Worm (Caenorhabditis elegans): ENCODE measurements around the gene C46A5.1.

The C46A5.1 gene

ce11 chrIV:7815683-7816183 is 52.0 kb downstream of the C46A5.1 start, which contains the start of gene cdgs-1 (continued):
- TF ChIP-seq nhr-76 (tag; optimal IDR thresholded peaks at IDR 0.05), result no peak
- no peak for TF ChIP-seq pqm-1 (tag; optimal IDR thresholded peaks at IDR 0.05)
- TF ChIP-seq fkh-8 (tag; optimal IDR thresholded peaks at IDR 0.05), result peak; percentile 2
- TF ChIP-seq hpl-2 (GFP tag; optimal IDR thresholded peaks at IDR 0.05), result no peak
- peak; percentile 78 for TF ChIP-seq mep-1 (tag; optimal IDR thresholded peaks at IDR 0.05)
- no peak for TF ChIP-seq snpc-4 (tag; optimal IDR thresholded peaks at IDR 0.05)
- TF ChIP-seq nhr-47 (tag; optimal IDR thresholded peaks at IDR 0.05), result peak; percentile 29
- no peak for TF ChIP-seq ceh-90 (tag; optimal IDR thresholded peaks at IDR 0.05)
- TF ChIP-seq F16B12.6 (tag; optimal IDR thresholded peaks at IDR 0.05), result peak; percentile 15
- TF ChIP-seq ceh-63 (GFP tag; optimal IDR thresholded peaks at IDR 0.05), result no peak
- TF ChIP-seq unc-62 (GFP tag; optimal IDR thresholded peaks at IDR 0.05), result no peak
- TF ChIP-seq mef-2 (tag; optimal IDR thresholded peaks at IDR 0.05), result no peak
- peak; percentile 75 for TF ChIP-seq nhr-71 (tag; optimal IDR thresholded peaks at IDR 0.05)
- peak; percentile 46 to 57 for TF ChIP-seq efl-1 (optimal IDR thresholded peaks at IDR 0.05)
- peak; percentile 40 to 88 for TF ChIP-seq efl-1 (GFP tag; optimal IDR thresholded peaks at IDR 0.05 in 1 of 2)
- no peak for TF ChIP-seq unc-130 (tag; optimal IDR thresholded peaks at IDR 0.05)
- no peak for TF ChIP-seq aha-1 (tag; optimal IDR thresholded peaks at IDR 0.05)
- peak; percentile 45 to 70 for TF ChIP-seq lsy-2 (tag; optimal IDR thresholded peaks at IDR 0.05)
- no peak for TF ChIP-seq egl-13 (tag; optimal IDR thresholded peaks at IDR 0.05)
- no peak for TF ChIP-seq isw-1 (GFP tag; IDR thresholded peaks at IDR 0.05)
- TF ChIP-seq ces-1 (GFP tag; optimal IDR thresholded peaks at IDR 0.05), result no peak
- no peak for TF ChIP-seq C34B4.2 (tag; optimal IDR thresholded peaks at IDR 0.05)
- TF ChIP-seq snu-23 (GFP tag; optimal IDR thresholded peaks at IDR 0.05), result peak; percentile 70
- no peak for TF ChIP-seq fkh-4 (tag; optimal IDR thresholded peaks at IDR 0.05; ENCODE audit: borderline replicate concordance)
- no peak for TF ChIP-seq pax-3 (tag; optimal IDR thresholded peaks at IDR 0.05)
- no peak for TF ChIP-seq tlp-1 (tag; optimal IDR thresholded peaks at IDR 0.05)
- peak; percentile 23 for TF ChIP-seq rnt-1 (tag; optimal IDR thresholded peaks at IDR 0.05)
- TF ChIP-seq mdl-1 (tag; optimal IDR thresholded peaks at IDR 0.05), result peak in 1 of 2 experiments; percentile 82
- peak; percentile 33 for TF ChIP-seq nhr-85 (tag)
- peak; percentile 36 to 41 (median 36) for TF ChIP-seq dpl-1 (GFP tag; optimal IDR thresholded peaks at IDR 0.05)
- no peak for TF ChIP-seq irx-1 (tag; optimal IDR thresholded peaks at IDR 0.05)
- no peak for TF ChIP-seq egl-27 (tag; optimal IDR thresholded peaks at IDR 0.05)
- no peak for TF ChIP-seq lir-3 (tag; optimal IDR thresholded peaks at IDR 0.05; ENCODE audit: poor library complexity)
- no peak for TF ChIP-seq fos-1 (tag; optimal IDR thresholded peaks at IDR 0.05)
- TF ChIP-seq zip-4 (GFP tag; optimal IDR thresholded peaks at IDR 0.05), result no peak
- TF ChIP-seq nhr-28 (tag; optimal IDR thresholded peaks at IDR 0.05), result no peak
- peak in 1 of 3 experiments; percentile 57 for TF ChIP-seq ceh-82 (tag; optimal IDR thresholded peaks at IDR 0.05)
- TF ChIP-seq ztf-11 (tag; optimal IDR thresholded peaks at IDR 0.05), result no peak
- no peak for TF ChIP-seq Y116A8C.19 (tag; optimal IDR thresholded peaks at IDR 0.05; ENCODE audit: borderline replicate concordance)
- TF ChIP-seq sptf-1 (tag; optimal IDR thresholded peaks at IDR 0.05), result no peak
- TF ChIP-seq skn-1 (tag; optimal IDR thresholded peaks at IDR 0.05), result peak; percentile 21
- no peak for TF ChIP-seq nhr-77 (tag; optimal IDR thresholded peaks at IDR 0.05)
- TF ChIP-seq elt-3 (tag; optimal IDR thresholded peaks at IDR 0.05), result peak in 1 of 6 experiments; percentile 5
- no peak for TF ChIP-seq sox-4 (tag; optimal IDR thresholded peaks at IDR 0.05)
- TF ChIP-seq nhr-11 (tag; optimal IDR thresholded peaks at IDR 0.05), result no peak
- no peak for TF ChIP-seq vab-15 (tag; optimal IDR thresholded peaks at IDR 0.05)
- TF ChIP-seq fkh-10 (GFP tag; optimal IDR thresholded peaks at IDR 0.05), result peak; percentile 65
- no peak for TF ChIP-seq unc-86 (tag; optimal IDR thresholded peaks at IDR 0.05)
- peak; percentile 85 for TF ChIP-seq lin-14 (GFP tag; optimal IDR thresholded peaks at IDR 0.05)
- TF ChIP-seq lin-13 (GFP tag; optimal IDR thresholded peaks at IDR 0.05), result no peak
- TF ChIP-seq blmp-1 (tag; optimal IDR thresholded peaks at IDR 0.05), result peak; percentile 69
- TF ChIP-seq hlh-17 (GFP tag; optimal IDR thresholded peaks at IDR 0.05; ENCODE audit: borderline replicate concordance), result no peak
- no peak for TF ChIP-seq ceh-88 (GFP tag; IDR thresholded peaks at IDR 0.05)

Measured in whole organism, L1 larva.